Fruit fly (Drosophila melanogaster) whole organism, embryonic: Measurements from ENCODE around the gene Actn.
A peak's percentile ranks its signal among the peaks of the same experiment; 100 is the strongest.

Experiments
- Antp ChIP-seq: fragments of 200-800 bp; sonication (Bioruptor generic); optimal IDR thresholded peaks from 3 replicates; lab custom pipeline; 2016; ENCODE audit warnings: missing biosample characterization, missing genetic modification characterization
- B-H2 ChIP-seq: fragments of 200-800 bp; sonication (Bioruptor generic); optimal IDR thresholded peaks from 2 replicates; lab custom pipeline; 2018; ENCODE audit warnings: missing biosample characterization, mild to moderate bottlenecking, missing genetic modification characterization
- Bgb ChIP-seq: fragments of 200-800 bp; sonication (Bioruptor generic); IDR thresholded peaks from 2 replicates; pipeline ENCODE4 v1.3.6; 2022; ENCODE audit warnings: missing biosample characterization, missing genetic modification characterization; ENCODE audit not compliant: partially characterized antibody
- CG10959 ChIP-seq: fragments of 200-800 bp; sonication (Bioruptor generic); IDR thresholded peaks from 2 replicates; pipeline ENCODE4 v1.3.6; 2022; ENCODE audit warnings: missing biosample characterization, missing genetic modification characterization
- CG11398 ChIP-seq: fragments of 200-800 bp; sonication (Bioruptor generic); optimal IDR thresholded peaks from 2 replicates; lab custom pipeline; 2016; ENCODE audit warnings: missing biosample characterization, missing genetic modification characterization
- CG12236 ChIP-seq: fragments of 200-800 bp; sonication (Bioruptor generic); optimal IDR thresholded peaks from 2 replicates; lab custom pipeline; 2016; ENCODE audit warnings: missing biosample characterization, missing genetic modification characterization
- CG13624 ChIP-seq: fragments of 200-800 bp; sonication (Bioruptor generic); optimal IDR thresholded peaks from 2 replicates; lab custom pipeline; 2016; ENCODE audit warnings: missing biosample characterization, missing genetic modification characterization
- CG15073 ChIP-seq: fragments of 200-800 bp; sonication (Bioruptor generic); optimal IDR thresholded peaks from 2 replicates; lab custom pipeline; 2016; ENCODE audit warnings: missing biosample characterization, missing genetic modification characterization
- CG15696 ChIP-seq: fragments of 200-800 bp; sonication (Bioruptor generic); optimal IDR thresholded peaks from 2 replicates; lab custom pipeline; 2019; ENCODE audit warnings: missing biosample characterization, mild to moderate bottlenecking, missing genetic modification characterization, moderate library complexity
- CG17328 ChIP-seq: fragments of 200-800 bp; sonication (Bioruptor generic); IDR thresholded peaks from 2 replicates; pipeline ENCODE4 v1.3.6; 2022; ENCODE audit warnings: missing biosample characterization, missing genetic modification characterization
- CG17385 ChIP-seq: fragments of 200-800 bp; sonication (Bioruptor generic); optimal IDR thresholded peaks from 3 replicates; lab custom pipeline; 2018; ENCODE audit warnings: missing biosample characterization, mild to moderate bottlenecking, missing genetic modification characterization
- CG17612 ChIP-seq: fragments of 200-800 bp; sonication (Bioruptor generic); IDR thresholded peaks from 2 replicates; pipeline ENCODE4 v1.3.6; 2022; ENCODE audit warnings: missing biosample characterization, missing genetic modification characterization
- CG2889 ChIP-seq: fragments of 200-800 bp; sonication (Bioruptor generic); IDR thresholded peaks from 3 replicates; pipeline ENCODE4 v1.3.6; 2022; ENCODE audit warnings: missing biosample characterization, missing genetic modification characterization
- CG3065 ChIP-seq: fragments of 200-800 bp; sonication (Bioruptor generic); optimal IDR thresholded peaks from 2 replicates; lab custom pipeline; 2016; ENCODE audit warnings: missing biosample characterization, missing genetic modification characterization
- CG3163 ChIP-seq: fragments of 200-800 bp; sonication (Bioruptor generic); optimal IDR thresholded peaks from 3 replicates; lab custom pipeline; 2016; ENCODE audit warnings: missing biosample characterization, missing genetic modification characterization
- CG32772 ChIP-seq: fragments of 200-800 bp; sonication (Bioruptor generic); IDR thresholded peaks from 2 replicates; pipeline ENCODE4 v1.3.6; 2022; ENCODE audit warnings: missing biosample characterization, missing genetic modification characterization
- CG33213 ChIP-seq: fragments of 200-800 bp; sonication (Bioruptor generic); optimal IDR thresholded peaks from 3 replicates; lab custom pipeline; 2016; ENCODE audit warnings: missing biosample characterization, missing genetic modification characterization
- CG4854 ChIP-seq: fragments of 200-800 bp; sonication (Bioruptor generic); optimal IDR thresholded peaks from 2 replicates; lab custom pipeline; 2016; ENCODE audit warnings: missing biosample characterization, missing genetic modification characterization, inconsistent platforms
- CG8290 ChIP-seq, 3 experiments: fragments of 200-800 bp; sonication (Bioruptor generic); optimal IDR thresholded peaks; 2 replicates each; lab custom pipeline; 2016 to 2019; ENCODE audit warnings: missing biosample characterization in 3 of 3, missing genetic modification characterization in 3 of 3, mild to moderate bottlenecking in 2 of 3, moderate library complexity in 1 of 3
- CG9215 ChIP-seq: fragments of 200-800 bp; sonication (Bioruptor generic); IDR thresholded peaks from 2 replicates; pipeline ENCODE4 v1.3.6; 2022; ENCODE audit warnings: missing biosample characterization, missing genetic modification characterization
- D ChIP-seq, 2 experiments: fragments of 200-800 bp in 1 of 2; fragments of >200 bp in 1 of 2; sonication (Bioruptor generic) in 1 of 2; optimal IDR thresholded peaks; 2 replicates in 1 of 2; 3 replicates in 1 of 2; lab custom pipeline; 2017; ENCODE audit warnings: mild to moderate bottlenecking in 1 of 2, missing biosample characterization in 1 of 2, missing genetic modification characterization in 1 of 2, missing genetic modification reagents in 1 of 2
- D19A ChIP-seq: fragments of 200-800 bp; optimal IDR thresholded peaks from 3 replicates; lab custom pipeline; 2019; ENCODE audit warnings: missing biosample characterization, mild to moderate bottlenecking, missing genetic modification characterization, moderate library complexity
- Jarid2 ChIP-seq: fragments of 200-800 bp; sonication (Bioruptor generic); optimal IDR thresholded peaks from 3 replicates; lab custom pipeline; 2017; ENCODE audit warnings: mild to moderate bottlenecking, missing biosample characterization, missing genetic modification reagents, missing genetic modification characterization
- MBD-R2 ChIP-seq: fragments of 200-800 bp; sonication (Bioruptor generic); IDR thresholded peaks from 2 replicates; pipeline ENCODE4 v1.3.6; 2022; ENCODE audit warnings: missing biosample characterization, missing genetic modification characterization
- Mes4 ChIP-seq: fragments of 200-800 bp; sonication (Bioruptor generic); optimal IDR thresholded peaks from 2 replicates; lab custom pipeline; 2016; ENCODE audit warnings: missing biosample characterization, missing genetic modification characterization
- Myb ChIP-seq: fragments of 200-800 bp; sonication (Bioruptor generic); optimal IDR thresholded peaks from 2 replicates; lab custom pipeline; 2016; ENCODE audit warnings: missing biosample characterization, missing genetic modification characterization
- Opbp ChIP-seq: fragments of 200-800 bp; sonication (Bioruptor generic); IDR thresholded peaks from 3 replicates; pipeline ENCODE4 v1.3.6; 2022; ENCODE audit warnings: missing biosample characterization, missing genetic modification characterization; ENCODE audit not compliant: partially characterized antibody
- Tbp ChIP-seq: fragments of >200 bp; optimal IDR thresholded peaks from 2 replicates; lab custom pipeline; 2018; ENCODE audit warnings: missing biosample characterization, missing genetic modification characterization
- Vsx1 ChIP-seq: fragments of 200-800 bp; sonication (Bioruptor generic); optimal IDR thresholded peaks from 2 replicates; lab custom pipeline; 2017; ENCODE audit warnings: missing biosample characterization, mild to moderate bottlenecking, missing genetic modification characterization, missing genetic modification reagents
- Xbp1 ChIP-seq: fragments of 200-800 bp; sonication (Bioruptor generic); optimal IDR thresholded peaks from 3 replicates; lab custom pipeline; 2016; ENCODE audit warnings: missing biosample characterization, mild to moderate bottlenecking, missing genetic modification characterization
- ac ChIP-seq: fragments of 200-800 bp; sonication (Bioruptor generic); optimal IDR thresholded peaks from 3 replicates; lab custom pipeline; 2017; ENCODE audit warnings: missing biosample characterization, mild to moderate bottlenecking, missing genetic modification characterization
- ash1 ChIP-seq: fragments of 200-800 bp; sonication (Bioruptor generic); optimal IDR thresholded peaks from 2 replicates; lab custom pipeline; 2018; ENCODE audit warnings: missing biosample characterization, mild to moderate bottlenecking, missing genetic modification characterization
- ato ChIP-seq: fragments of 200-800 bp; sonication (Bioruptor generic); IDR thresholded peaks from 2 replicates; pipeline ENCODE4 v1.3.6; 2022; ENCODE audit warnings: missing biosample characterization, missing genetic modification characterization; ENCODE audit not compliant: partially characterized antibody
- bcd ChIP-seq: fragments of 200-800 bp; sonication (Bioruptor generic); optimal IDR thresholded peaks from 2 replicates; lab custom pipeline; 2017; ENCODE audit warnings: missing biosample characterization, mild to moderate bottlenecking, missing genetic modification characterization
- bowl ChIP-seq: fragments of 200-800 bp; sonication (Bioruptor generic); IDR thresholded peaks from 2 replicates; pipeline ENCODE4 v1.3.6; 2022; ENCODE audit warnings: missing biosample characterization, missing genetic modification characterization
- btn ChIP-seq: fragments of 200-800 bp; sonication (Bioruptor generic); optimal IDR thresholded peaks from 2 replicates; lab custom pipeline; 2016; ENCODE audit warnings: missing biosample characterization, missing genetic modification characterization
- disco-r ChIP-seq: fragments of 200-800 bp; sonication (Bioruptor generic); optimal IDR thresholded peaks from 2 replicates; lab custom pipeline; 2016; ENCODE audit warnings: missing biosample characterization, missing genetic modification characterization
- dmrt99B ChIP-seq: fragments of 200-800 bp; sonication (Bioruptor generic); optimal IDR thresholded peaks from 2 replicates; lab custom pipeline; 2018; ENCODE audit warnings: missing biosample characterization, mild to moderate bottlenecking, missing genetic modification characterization, moderate library complexity
- exex ChIP-seq: fragments of 200-800 bp; sonication (Bioruptor generic); optimal IDR thresholded peaks from 4 replicates; lab custom pipeline; 2018; ENCODE audit warnings: missing biosample characterization, mild to moderate bottlenecking, missing genetic modification characterization, moderate library complexity
- ham ChIP-seq: fragments of 200-800 bp; sonication (Bioruptor generic); IDR thresholded peaks from 2 replicates; pipeline ENCODE4 v1.3.6; 2022; ENCODE audit warnings: missing biosample characterization, missing genetic modification characterization
- hkb ChIP-seq, 2 experiments: fragments of 200-800 bp in 1 of 2; fragments of >200 bp in 1 of 2; sonication (Bioruptor generic) in 1 of 2; IDR thresholded peaks in 1 of 2; optimal IDR thresholded peaks in 1 of 2; 2 replicates each; pipeline versions ENCODE4 v1.3.6 to Lab custom; 2017 to 2022; ENCODE audit warnings: missing biosample characterization in 1 of 2, missing genetic modification characterization in 1 of 2
- knrl ChIP-seq: fragments of 200-800 bp; sonication (Bioruptor generic); IDR thresholded peaks from 3 replicates; pipeline ENCODE4 v1.3.6; 2022; ENCODE audit warnings: missing biosample characterization, missing genetic modification characterization; ENCODE audit not compliant: partially characterized antibody
- lmd ChIP-seq: fragments of 200-800 bp; sonication (Bioruptor generic); IDR thresholded peaks from 2 replicates; pipeline ENCODE4 v1.3.6; 2022; ENCODE audit warnings: missing biosample characterization, missing genetic modification characterization
- lola ChIP-seq, 3 experiments: fragments of >200 bp in 2 of 3; fragments of 200-800 bp in 1 of 3; sonication (Bioruptor generic) in 1 of 3; optimal IDR thresholded peaks; 2 replicates each; lab custom pipeline; 2017 to 2019; ENCODE audit warnings: missing biosample characterization in 3 of 3, missing genetic modification characterization in 3 of 3, mild to moderate bottlenecking in 1 of 3, moderate library complexity in 1 of 3
- onecut ChIP-seq: fragments of 200-800 bp; sonication (Bioruptor generic); IDR thresholded peaks from 2 replicates; pipeline ENCODE4 v1.3.6; 2022; ENCODE audit warnings: missing biosample characterization, missing genetic modification characterization
- ro ChIP-seq: fragments of 200-800 bp; sonication (Bioruptor generic); IDR thresholded peaks from 2 replicates; pipeline ENCODE4 v1.3.6; 2022; ENCODE audit warnings: missing biosample characterization, missing genetic modification characterization
- sqz ChIP-seq: fragments of 200-800 bp; sonication (Bioruptor generic); optimal IDR thresholded peaks from 3 replicates; lab custom pipeline; 2018; ENCODE audit warnings: missing biosample characterization, mild to moderate bottlenecking, missing genetic modification characterization
- wor ChIP-seq: fragments of 200-800 bp; sonication (Bioruptor generic); IDR thresholded peaks from 2 replicates; pipeline ENCODE4 v1.3.6; 2022; ENCODE audit warnings: missing biosample characterization, missing genetic modification characterization
- yki ChIP-seq: fragments of >200 bp; optimal IDR thresholded peaks from 3 replicates; lab custom pipeline; 2018

Gene Actn

dm6 chrX:2083678-2084162 is 41.6 kb upstream of the Actn start (continued):
- TF ChIP-seq bowl (GFP tag; lab: Robert Waterston, UW), result peak; percentile 64
- peak; percentile 71 for TF ChIP-seq onecut
- peak; percentile 78 for TF ChIP-seq CG10959 (GFP tag; lab: Robert Waterston, UW)
- TF ChIP-seq CG15696, result peak; percentile 23
- TF ChIP-seq Vsx1 (GFP tag; lab: Kevin White, UChicago), result peak; percentile 52
- peak; percentile 81 for TF ChIP-seq bcd
- TF ChIP-seq wor (GFP tag; lab: Robert Waterston, UW), result peak; percentile 77
- TF ChIP-seq ham, result peak; percentile 46; the same call in 1 of the 2 replicates
- TF ChIP-seq lola (GFP tag; optimal IDR thresholded peaks at IDR 0.05; lab: Kevin White, UChicago), result peak in 1 of 3 experiments; percentile 70
- peak; percentile 68 for TF ChIP-seq CG13624 (GFP tag; lab: Kevin White, UChicago)
- TF ChIP-seq MBD-R2 (GFP tag; lab: Robert Waterston, UW), result peak; percentile 41; the same call in 1 of the 2 replicates
- TF ChIP-seq CG3163 (GFP tag; lab: Kevin White, UChicago), result peak; percentile 75
- peak; percentile 62 for TF ChIP-seq CG3065 (GFP tag; lab: Kevin White, UChicago)
- TF ChIP-seq ash1 (GFP tag; lab: Kevin White, UChicago), result no peak
- TF ChIP-seq hkb (optimal IDR thresholded peaks at IDR 0.05; lab: Kevin White, UChicago), result no peak
- peak; percentile 91 for TF ChIP-seq hkb (GFP tag; IDR thresholded peaks at IDR 0.05; lab: Robert Waterston, UW)
- TF ChIP-seq Tbp (GFP tag; lab: Kevin White, UChicago), result no peak
- TF ChIP-seq Jarid2 (GFP tag; lab: Kevin White, UChicago), result peak; percentile 57
- peak; percentile 83 for TF ChIP-seq Mes4 (GFP tag; lab: Kevin White, UChicago)
- TF ChIP-seq CG32772 (GFP tag; lab: Robert Waterston, UW), result peak; percentile 83
- TF ChIP-seq ro, result peak; percentile 44; the same call in 1 of the 2 replicates
- TF ChIP-seq yki (lab: Kevin White, UChicago), result peak; percentile 92
- TF ChIP-seq CG33213 (GFP tag; lab: Kevin White, UChicago), result peak; percentile 73
- TF ChIP-seq CG11398 (GFP tag; lab: Kevin White, UChicago), result peak; percentile 80
- TF ChIP-seq CG9215, result peak; percentile 50; the same call in 1 of the 2 replicates
- TF ChIP-seq btn, result peak; percentile 83
- peak; percentile 87 for TF ChIP-seq Xbp1
- no peak for TF ChIP-seq B-H2 (GFP tag; lab: Kevin White, UChicago)
- peak; percentile 33; the same call in 1 of the 2 replicates for TF ChIP-seq CG17612 (GFP tag; lab: Robert Waterston, UW)
- peak; percentile 87 for TF ChIP-seq CG17328 (GFP tag; lab: Robert Waterston, UW)
- peak; percentile 17 for TF ChIP-seq sqz
- TF ChIP-seq CG12236 (GFP tag; lab: Kevin White, UChicago), result peak; percentile 58
- TF ChIP-seq ac (GFP tag; lab: Kevin White, UChicago), result peak; percentile 70
- TF ChIP-seq exex, result no peak
- TF ChIP-seq Antp, result peak; percentile 88
- TF ChIP-seq CG15073 (GFP tag; lab: Kevin White, UChicago), result peak; percentile 37
- TF ChIP-seq dmrt99B (tag; lab: Kevin White, UChicago), result peak; percentile 86
- TF ChIP-seq CG8290 (GFP tag; optimal IDR thresholded peaks at IDR 0.05; lab: Kevin White, UChicago), result no peak
- peak; percentile 11 to 96 for TF ChIP-seq CG8290 (tag; optimal IDR thresholded peaks at IDR 0.05; lab: Kevin White, UChicago)
- TF ChIP-seq CG17385 (GFP tag; lab: Kevin White, UChicago), result peak; percentile 78
- TF ChIP-seq knrl, result no peak
- peak; percentile 67 for TF ChIP-seq disco-r
- no peak for TF ChIP-seq ato (GFP tag; lab: Robert Waterston, UW)
- no peak for TF ChIP-seq Opbp (GFP tag; lab: Robert Waterston, UW)
- no peak for TF ChIP-seq Bgb (GFP tag; lab: Robert Waterston, UW)
- TF ChIP-seq D19A (tag; lab: Kevin White, UChicago), result peak; percentile 83
- no peak for TF ChIP-seq D (optimal IDR thresholded peaks at IDR 0.05; lab: Kevin White, UChicago)
- peak; percentile 77 for TF ChIP-seq D (GFP tag; optimal IDR thresholded peaks at IDR 0.05; lab: Kevin White, UChicago)
- peak; percentile 68 for TF ChIP-seq Myb
- TF ChIP-seq CG2889 (GFP tag; lab: Robert Waterston, UW), result peak; percentile 56; the same call in 1 of the 3 replicates
- TF ChIP-seq lmd, result peak; percentile 89
- TF ChIP-seq CG4854, result peak; percentile 52
